Worm (Caenorhabditis elegans) whole organism, L4 larva: ENCODE measurements around the gene ttr-16.
A peak's percentile ranks its signal among the peaks of the same experiment; 100 is the strongest.

Experiments used
- F10B5.3 ChIP-seq: sonication (generic microtip); optimal IDR thresholded peaks from 2 replicates; lab custom pipeline; 2016; ENCODE audit warnings: mild to moderate bottlenecking, missing genetic modification characterization, missing compliant biosample characterization
- F26F4.8 ChIP-seq: fragments of 200-800 bp; sonication (Bioruptor generic); conservative IDR thresholded peaks from 2 replicates; pipeline ENCODE4 v1.3.6; 2022; ENCODE audit warnings: missing genetic modification characterization, missing compliant biosample characterization
- F44E2.7 ChIP-seq: fragments of 200-800 bp; sonication (Bioruptor generic); IDR thresholded peaks from 2 replicates; pipeline ENCODE4 v2.1.2; 2022; ENCODE audit warnings: missing genetic modification characterization, missing compliant biosample characterization
- R02D3.7 ChIP-seq: fragments of 150-350 bp; sonication (generic microtip); optimal IDR thresholded peaks from 3 replicates; lab custom pipeline; 2014; ENCODE audit warnings: missing biosample characterization, missing genetic modification characterization
- Y5F2A.4 ChIP-seq: fragments of 200-800 bp; sonication (Bioruptor generic); optimal IDR thresholded peaks from 2 replicates; lab custom pipeline; 2018; ENCODE audit warnings: mild to moderate bottlenecking, missing genetic modification characterization, missing compliant biosample characterization
- ZK546.5 ChIP-seq, 2 experiments: sonication (generic microtip); optimal IDR thresholded peaks; 2 replicates each; lab custom pipeline; 2017; ENCODE audit warnings: missing biosample characterization in 2 of 2, missing genetic modification characterization in 2 of 2
- aha-1 ChIP-seq: fragments of 150-350 bp; peaks from one replicate; lab custom pipeline; 2014; ENCODE audit warnings: missing biosample characterization, missing genetic modification characterization
- ceh-20 ChIP-seq: fragments of 200-800 bp; sonication (Bioruptor generic); IDR thresholded peaks from 2 replicates; pipeline ENCODE4 v1.3.6; 2022; ENCODE audit warnings: missing genetic modification reagents, missing genetic modification characterization, missing compliant biosample characterization
- cey-2 ChIP-seq: sonication (generic microtip); optimal IDR thresholded peaks from 3 replicates; lab custom pipeline; 2017; ENCODE audit warnings: missing genetic modification characterization, mild to moderate bottlenecking, missing compliant biosample characterization, antibody characterized with exemption, borderline replicate concordance; ENCODE audit not compliant: insufficient read depth
- daf-8 ChIP-seq: fragments of 200-800 bp; sonication (Bioruptor generic); IDR thresholded peaks from 2 replicates; pipeline ENCODE4 v1.3.6; 2022; ENCODE audit warnings: missing genetic modification characterization, missing compliant biosample characterization
- dve-1 ChIP-seq: sonication (generic microtip); optimal IDR thresholded peaks from 2 replicates; lab custom pipeline; 2017; ENCODE audit warnings: antibody characterized with exemption, mild to moderate bottlenecking, missing genetic modification characterization, missing compliant biosample characterization; ENCODE audit not compliant: insufficient read depth
- fkh-10 ChIP-seq: fragments of 150-350 bp; optimal IDR thresholded peaks from 2 replicates; lab custom pipeline; 2014; ENCODE audit warnings: missing biosample characterization, missing genetic modification reagents, missing genetic modification characterization
- gei-8 ChIP-seq: fragments of 200-800 bp; sonication (Bioruptor generic); optimal IDR thresholded peaks from 2 replicates; lab custom pipeline; 2018; ENCODE audit warnings: mild to moderate bottlenecking, missing genetic modification characterization, missing compliant biosample characterization
- hlh-11 ChIP-seq: fragments of 200-800 bp; sonication (Bioruptor generic); optimal IDR thresholded peaks from 2 replicates; lab custom pipeline; 2018; ENCODE audit warnings: mild to moderate bottlenecking, missing genetic modification characterization, missing compliant biosample characterization
- hlh-30 ChIP-seq: sonication (generic microtip); optimal IDR thresholded peaks from 2 replicates; lab custom pipeline; 2017; ENCODE audit warnings: antibody characterized with exemption, mild to moderate bottlenecking, missing genetic modification characterization, missing compliant biosample characterization; ENCODE audit not compliant: insufficient read depth
- hmg-1.1 ChIP-seq: fragments of 200-800 bp; sonication (Bioruptor generic); IDR thresholded peaks from 2 replicates; pipeline ENCODE4 v1.3.6; 2022; ENCODE audit warnings: missing genetic modification reagents, missing genetic modification characterization, missing compliant biosample characterization
- jun-1 ChIP-seq: fragments of 150-350 bp; optimal IDR thresholded peaks from 2 replicates; lab custom pipeline; 2014; ENCODE audit warnings: missing biosample characterization, missing genetic modification reagents, missing genetic modification characterization
- lin-29 ChIP-seq: fragments of 200-800 bp; sonication (Bioruptor generic); IDR thresholded peaks from 2 replicates; pipeline ENCODE4 v1.3.6; 2022; ENCODE audit warnings: missing genetic modification reagents, missing genetic modification characterization, missing compliant biosample characterization
- lir-3 ChIP-seq: sonication (generic microtip); optimal IDR thresholded peaks from 2 replicates; lab custom pipeline; 2016; ENCODE audit warnings: mild to moderate bottlenecking, missing genetic modification characterization, missing compliant biosample characterization
- lsy-2 ChIP-seq, 2 experiments: fragments of 150-350 bp in 1 of 2; sonication (generic microtip) in 1 of 2; optimal IDR thresholded peaks; 2 replicates each; lab custom pipeline; 2014 to 2017; ENCODE audit warnings: missing biosample characterization in 2 of 2, missing genetic modification characterization in 2 of 2
- mdl-1 ChIP-seq, 2 experiments: fragments of 150-350 bp in 1 of 2; sonication (generic microtip) in 1 of 2; optimal IDR thresholded peaks; 2 replicates each; lab custom pipeline; 2014 to 2017; ENCODE audit warnings: missing biosample characterization in 2 of 2, missing genetic modification characterization in 2 of 2
- mdt-29 ChIP-seq: fragments of 200-800 bp; sonication (Bioruptor generic); IDR thresholded peaks from 2 replicates; pipeline ENCODE4 v1.3.6; 2022; ENCODE audit warnings: missing genetic modification reagents, missing genetic modification characterization, missing compliant biosample characterization
- mep-1 ChIP-seq: fragments of 150-350 bp; sonication (generic microtip); optimal IDR thresholded peaks from 3 replicates; lab custom pipeline; 2014; ENCODE audit warnings: missing biosample characterization, missing genetic modification characterization
- mxl-2 ChIP-seq: fragments of 200-800 bp; sonication (Bioruptor generic); conservative IDR thresholded peaks from 2 replicates; pipeline ENCODE4 v1.3.6; 2022; ENCODE audit warnings: missing genetic modification reagents, missing genetic modification characterization, missing compliant biosample characterization
- mxl-3 ChIP-seq: fragments of 200-800 bp; sonication (Bioruptor generic); optimal IDR thresholded peaks from 2 replicates; lab custom pipeline; 2018; ENCODE audit warnings: mild to moderate bottlenecking, missing genetic modification characterization, missing compliant biosample characterization
- nhr-10 ChIP-seq: fragments of 150-350 bp; optimal IDR thresholded peaks from 2 replicates; lab custom pipeline; 2014; ENCODE audit warnings: missing biosample characterization, missing genetic modification characterization
- nhr-111 ChIP-seq: fragments of 200-800 bp; sonication (Bioruptor generic); optimal IDR thresholded peaks from 2 replicates; lab custom pipeline; 2018; ENCODE audit warnings: mild to moderate bottlenecking, missing genetic modification characterization, missing compliant biosample characterization
- nhr-237 ChIP-seq: sonication (generic microtip); optimal IDR thresholded peaks from 2 replicates; lab custom pipeline; 2017; ENCODE audit warnings: missing biosample characterization, missing genetic modification characterization
- nhr-25 ChIP-seq: sonication (generic microtip); optimal IDR thresholded peaks from 2 replicates; lab custom pipeline; 2017; ENCODE audit warnings: missing genetic modification characterization, mild to moderate bottlenecking, missing compliant biosample characterization, antibody characterized with exemption, moderate library complexity, borderline replicate concordance; ENCODE audit not compliant: insufficient read depth
- nhr-28 ChIP-seq: fragments of 150-350 bp; optimal IDR thresholded peaks from 2 replicates; lab custom pipeline; 2014; ENCODE audit warnings: missing biosample characterization, missing genetic modification characterization
- nhr-41 ChIP-seq: fragments of 200-800 bp; sonication (Bioruptor generic); IDR thresholded peaks from 2 replicates; pipeline ENCODE4 v1.3.6; 2022; ENCODE audit warnings: missing genetic modification reagents, missing genetic modification characterization, missing compliant biosample characterization
- nhr-6 ChIP-seq: fragments of 150-350 bp; optimal IDR thresholded peaks from 2 replicates; lab custom pipeline; 2014; ENCODE audit warnings: missing biosample characterization, missing genetic modification characterization
- nhr-77 ChIP-seq: fragments of 150-350 bp; optimal IDR thresholded peaks from 2 replicates; lab custom pipeline; 2014; ENCODE audit warnings: missing biosample characterization, missing genetic modification characterization
- rbr-2 ChIP-seq: sonication (generic microtip); optimal IDR thresholded peaks from 2 replicates; lab custom pipeline; 2016; ENCODE audit warnings: missing genotype, missing genetic modification characterization, missing compliant biosample characterization
- saeg-2 ChIP-seq: fragments of 200-800 bp; sonication (Bioruptor generic); IDR thresholded peaks from 2 replicates; pipeline ENCODE4 v1.3.6; 2022; ENCODE audit warnings: missing genetic modification reagents, missing genetic modification characterization, missing compliant biosample characterization
- sdz-12 ChIP-seq: fragments of 200-800 bp; sonication (Bioruptor generic); optimal IDR thresholded peaks from 2 replicates; lab custom pipeline; 2018; ENCODE audit warnings: mild to moderate bottlenecking, missing genetic modification characterization, missing compliant biosample characterization
- snpc-4 ChIP-seq: fragments of 150-350 bp; optimal IDR thresholded peaks from 2 replicates; lab custom pipeline; 2014; ENCODE audit warnings: missing biosample characterization, missing genetic modification characterization
- spr-1 ChIP-seq: sonication (generic microtip); optimal IDR thresholded peaks from 2 replicates; lab custom pipeline; 2016; ENCODE audit warnings: mild to moderate bottlenecking, missing genetic modification characterization, missing compliant biosample characterization
- tra-1 ChIP-seq: fragments of 200-800 bp; sonication (Bioruptor generic); IDR thresholded peaks from 2 replicates; pipeline ENCODE4 v1.3.6; 2022; ENCODE audit warnings: missing genetic modification reagents, missing genetic modification characterization, missing compliant biosample characterization
- unc-130 ChIP-seq: sonication (generic microtip); optimal IDR thresholded peaks from 2 replicates; lab custom pipeline; 2016; ENCODE audit warnings: missing genetic modification reagents, missing genetic modification characterization, missing compliant biosample characterization
- unc-62 ChIP-seq, 3 experiments: fragments of 150-350 bp in 1 of 3; sonication (generic microtip); optimal IDR thresholded peaks in 2 of 3; peaks in 1 of 3; 1 replicate in 1 of 3; 2 replicates in 2 of 3; lab custom pipeline; 2014 to 2017; ENCODE audit warnings: missing biosample characterization in 3 of 3, missing genetic modification characterization in 3 of 3, missing genetic modification reagents in 3 of 3, missing genotype in 1 of 3
- zfp-2 ChIP-seq: sonication (generic microtip); optimal IDR thresholded peaks from 2 replicates; lab custom pipeline; 2016; ENCODE audit warnings: mild to moderate bottlenecking, missing genetic modification characterization, missing compliant biosample characterization
- zip-11 ChIP-seq: fragments of 200-800 bp; sonication (Bioruptor generic); IDR thresholded peaks from 2 replicates; pipeline ENCODE4 v1.3.6; 2022; ENCODE audit warnings: missing genetic modification characterization, missing compliant biosample characterization
- zip-2 ChIP-seq: fragments of 150-350 bp; optimal IDR thresholded peaks from 2 replicates; lab custom pipeline; 2014; ENCODE audit warnings: missing biosample characterization, missing genetic modification characterization
- ztf-11 ChIP-seq: fragments of 150-350 bp; optimal IDR thresholded peaks from 2 replicates; lab custom pipeline; 2014; ENCODE audit warnings: missing biosample characterization, missing genetic modification characterization

ttr-16 gene

DNA sequence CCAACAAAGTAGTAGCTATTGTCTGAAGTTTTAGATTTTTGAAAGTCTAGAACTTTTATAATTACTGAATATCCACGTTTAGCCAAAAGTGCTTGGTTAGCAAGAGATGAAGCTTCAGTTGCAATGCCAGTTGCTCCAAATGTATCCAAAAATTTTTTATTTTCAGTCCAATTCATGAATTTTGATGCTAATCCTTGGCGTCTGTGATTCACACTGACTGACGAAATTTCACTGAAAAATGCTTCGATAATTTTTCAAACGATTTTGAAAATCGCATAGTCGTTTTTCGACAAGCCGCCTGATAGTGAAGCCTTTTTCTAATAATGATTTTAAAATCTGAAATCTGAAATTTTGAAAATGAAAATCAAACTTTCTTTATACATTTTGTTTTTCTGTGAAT lies 30.1 kb upstream of the ttr-16 start:
- TF ChIP-seq ZK546.5 (tag; optimal IDR thresholded peaks at IDR 0.05; lab: Kevin White, UChicago), result no peak
- TF ChIP-seq aha-1 (tag; lab: Kevin White, UChicago), result peak; percentile 93

DNA sequence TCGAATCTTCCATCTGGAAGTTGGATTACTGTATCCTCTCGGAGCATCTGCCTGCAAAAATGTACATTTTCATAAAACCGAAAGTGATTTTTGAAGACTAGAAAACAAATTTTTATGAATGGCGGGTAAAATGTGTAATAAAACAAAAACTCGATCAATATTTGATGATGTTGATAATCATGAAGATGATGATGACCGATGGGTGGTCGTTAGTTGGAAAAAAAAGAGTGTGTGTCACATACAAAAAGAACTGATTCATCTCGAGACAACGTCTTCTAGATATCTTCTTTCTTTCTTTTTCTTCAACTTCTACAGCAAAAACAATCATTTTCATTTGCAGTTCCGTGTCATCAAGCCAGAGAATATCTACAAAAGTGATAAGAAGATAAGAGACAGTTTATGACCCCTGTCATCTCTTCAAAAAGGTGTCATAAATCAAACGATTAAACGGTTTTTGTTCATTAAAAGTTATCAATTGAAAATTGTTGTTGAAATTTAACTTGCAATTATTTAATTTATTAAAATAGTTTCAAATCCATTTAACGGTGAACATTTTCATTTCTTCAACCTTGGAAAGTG lies 28.7 kb upstream of the ttr-16 start, which contains the start of gene bcc-1:
bcc-1 (minus strand) TSS at position 51 of the 579 bp plus-strand sequence.
- peak; percentile 55 for TF ChIP-seq hlh-11 (tag; lab: Kevin White, UChicago)
- peak; percentile 10 for TF ChIP-seq nhr-25
- TF ChIP-seq hlh-30 (tag; lab: Kevin White, UChicago), result peak; percentile 43
- no peak for TF ChIP-seq unc-130
- no peak for TF ChIP-seq zip-2
- TF ChIP-seq nhr-237 (tag; lab: Kevin White, UChicago), result no peak
- TF ChIP-seq saeg-2 (GFP tag; lab: Robert Waterston, UW), result no peak
- no peak for TF ChIP-seq daf-8 (GFP tag; lab: Robert Waterston, UW)
- no peak for TF ChIP-seq fkh-10 (GFP tag; lab: Kevin White, UChicago)
- peak; percentile 42 for TF ChIP-seq cey-2
- TF ChIP-seq nhr-77 (tag; lab: Kevin White, UChicago), result peak; percentile 23
- peak in 1 of 2 experiments; percentile 98 for TF ChIP-seq unc-62 (GFP tag; optimal IDR thresholded peaks at IDR 0.05 in 1 of 2; lab: Kevin White, UChicago)
- no peak for TF ChIP-seq unc-62 (tag; optimal IDR thresholded peaks at IDR 0.05; lab: Kevin White, UChicago)
- peak; percentile 62 for TF ChIP-seq nhr-28 (tag; lab: Kevin White, UChicago)
- TF ChIP-seq nhr-41 (GFP tag; lab: Robert Waterston, UW), result no peak
- peak in 1 of 2 experiments; percentile 53 for TF ChIP-seq mdl-1 (tag; optimal IDR thresholded peaks at IDR 0.05; lab: Kevin White, UChicago)
- TF ChIP-seq F26F4.8 (GFP tag; lab: Robert Waterston, UW), result no peak
- peak; percentile 78; the same call in 1 of the 2 replicates for TF ChIP-seq ceh-20 (GFP tag; lab: Robert Waterston, UW)
- TF ChIP-seq ztf-11 (tag; lab: Kevin White, UChicago), result no peak
- TF ChIP-seq mxl-3, result peak; percentile 27
- TF ChIP-seq lsy-2 (tag; optimal IDR thresholded peaks at IDR 0.05; lab: Kevin White, UChicago), result peak in 1 of 2 experiments; percentile 41
- no peak for TF ChIP-seq jun-1
- TF ChIP-seq aha-1 (tag; lab: Kevin White, UChicago), result peak; percentile 65
- TF ChIP-seq mxl-2 (GFP tag; lab: Robert Waterston, UW), result no peak
- 0 out of 2 replicates have a peak, but pooled peaks have one; percentile 38 for TF ChIP-seq tra-1 (GFP tag; lab: Robert Waterston, UW)
- TF ChIP-seq dve-1, result peak; percentile 44
- no peak for TF ChIP-seq nhr-10 (tag; lab: Kevin White, UChicago)
- no peak for TF ChIP-seq lin-29 (GFP tag; lab: Robert Waterston, UW)
- no peak for TF ChIP-seq mep-1 (tag; lab: Kevin White, UChicago)
- no peak for TF ChIP-seq F44E2.7 (GFP tag; lab: Robert Waterston, UW)
- TF ChIP-seq ZK546.5 (tag; optimal IDR thresholded peaks at IDR 0.05; lab: Kevin White, UChicago), result no peak
- TF ChIP-seq zip-11 (GFP tag; lab: Robert Waterston, UW), result no peak

DNA sequence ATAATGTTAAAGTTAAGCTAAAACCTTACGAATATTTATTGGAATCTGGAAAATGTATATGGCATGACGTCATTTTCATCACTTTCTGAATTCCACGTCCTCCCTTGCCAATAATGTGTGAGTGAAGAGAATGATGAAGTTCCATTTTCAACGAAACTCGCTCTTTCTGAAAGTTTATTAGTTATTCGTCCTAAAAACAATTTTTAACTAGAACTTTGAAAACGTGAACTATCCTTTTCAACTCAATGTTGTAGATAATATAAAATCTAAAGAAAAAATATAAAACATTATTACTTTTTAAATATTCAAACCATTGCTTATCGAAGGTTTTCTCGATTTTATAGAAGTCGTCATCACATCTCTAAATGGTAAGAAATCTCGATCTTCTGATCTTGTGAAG lies 25.6 kb upstream of the ttr-16 start, which contains the start of gene M7.7:
M7.7 (plus strand) TSS at position 301 of the 400 bp plus-strand sequence.
- TF ChIP-seq hmg-1.1, result no peak
- no peak for TF ChIP-seq snpc-4
- no peak for TF ChIP-seq hlh-11 (tag; lab: Kevin White, UChicago)
- TF ChIP-seq Y5F2A.4 (GFP tag; lab: Kevin White, UChicago), result no peak
- TF ChIP-seq mdt-29 (GFP tag; lab: Robert Waterston, UW), result no peak
- TF ChIP-seq sdz-12, result no peak
- no peak for TF ChIP-seq lir-3 (tag; lab: Kevin White, UChicago)
- TF ChIP-seq lsy-2 (tag; optimal IDR thresholded peaks at IDR 0.05; lab: Kevin White, UChicago), result no peak
- TF ChIP-seq F26F4.8 (GFP tag; lab: Robert Waterston, UW), result no peak
- TF ChIP-seq rbr-2, result no peak
- TF ChIP-seq gei-8 (GFP tag; lab: Kevin White, UChicago), result no peak
- no peak for TF ChIP-seq R02D3.7 (tag; lab: Kevin White, UChicago)
- TF ChIP-seq nhr-111 (GFP tag; lab: Kevin White, UChicago), result no peak
- no peak for TF ChIP-seq spr-1 (tag; lab: Kevin White, UChicago)
- no peak for TF ChIP-seq nhr-77 (tag; lab: Kevin White, UChicago)
- TF ChIP-seq zfp-2 (tag; lab: Kevin White, UChicago), result no peak
- no peak for TF ChIP-seq nhr-6 (tag; lab: Kevin White, UChicago)
- TF ChIP-seq mxl-2 (GFP tag; lab: Robert Waterston, UW), result no peak
- no peak for TF ChIP-seq F10B5.3 (tag; lab: Kevin White, UChicago)
- TF ChIP-seq hlh-30 (tag; lab: Kevin White, UChicago), result no peak
